Fruit fly (Drosophila melanogaster) whole organism, embryonic: ENCODE measurements around the gene Cnep1r2.

Experiments
- Adf1 ChIP-seq: fragments of 200-800 bp; sonication (Bioruptor generic); IDR thresholded peaks from 2 replicates; pipeline ENCODE4 v1.3.6; 2022; ENCODE audit warnings: missing biosample characterization, missing genetic modification characterization
- CG10366 ChIP-seq: fragments of 200-800 bp; sonication (Bioruptor generic); IDR thresholded peaks from 2 replicates; pipeline ENCODE4 v1.3.6; 2022; ENCODE audit warnings: missing biosample characterization, missing genetic modification characterization
- CG10565 ChIP-seq: fragments of 200-800 bp; sonication (Bioruptor generic); optimal IDR thresholded peaks from 3 replicates; lab custom pipeline; 2016; ENCODE audit warnings: missing biosample characterization, mild to moderate bottlenecking, missing genetic modification characterization
- CG1233 ChIP-seq: fragments of 200-800 bp; sonication (Bioruptor generic); optimal IDR thresholded peaks from 4 replicates; lab custom pipeline; 2018; ENCODE audit warnings: missing biosample characterization, mild to moderate bottlenecking, missing genetic modification characterization
- CG12942 ChIP-seq: fragments of 200-800 bp; sonication (Bioruptor generic); optimal IDR thresholded peaks from 3 replicates; lab custom pipeline; 2016; ENCODE audit warnings: missing biosample characterization, missing genetic modification characterization
- CG13296 ChIP-seq: fragments of 200-800 bp; sonication (Bioruptor generic); optimal IDR thresholded peaks from 3 replicates; lab custom pipeline; 2018; ENCODE audit warnings: missing biosample characterization, mild to moderate bottlenecking, missing genetic modification characterization
- CG14667 ChIP-seq: fragments of 200-800 bp; sonication (Bioruptor generic); IDR thresholded peaks from 2 replicates; pipeline ENCODE4 v1.3.6; 2022; ENCODE audit warnings: missing biosample characterization, missing genetic modification characterization
- CG15269 ChIP-seq: fragments of 200-800 bp; sonication (Bioruptor generic); optimal IDR thresholded peaks from 2 replicates; lab custom pipeline; 2018; ENCODE audit warnings: missing biosample characterization, mild to moderate bottlenecking, missing genetic modification characterization, moderate library complexity
- CG16815 ChIP-seq: fragments of 200-800 bp; sonication (Bioruptor generic); optimal IDR thresholded peaks from 3 replicates; lab custom pipeline; 2017; ENCODE audit warnings: missing biosample characterization, mild to moderate bottlenecking, missing genetic modification characterization
- CG17186 ChIP-seq: fragments of 200-800 bp; sonication (Bioruptor generic); optimal IDR thresholded peaks from 3 replicates; lab custom pipeline; 2017; ENCODE audit warnings: missing biosample characterization, missing genetic modification reagents, missing genetic modification characterization
- CG17361 ChIP-seq: fragments of 200-800 bp; sonication (Bioruptor generic); IDR thresholded peaks from 3 replicates; pipeline ENCODE4 v1.3.6; 2022; ENCODE audit warnings: missing biosample characterization, missing genetic modification characterization
- CG17802 ChIP-seq: fragments of 200-800 bp; sonication (Bioruptor generic); optimal IDR thresholded peaks from 2 replicates; lab custom pipeline; 2018; ENCODE audit warnings: missing biosample characterization, mild to moderate bottlenecking, missing genetic modification characterization, moderate library complexity
- CG17829 ChIP-seq: fragments of 200-800 bp; optimal IDR thresholded peaks from 2 replicates; lab custom pipeline; 2019; ENCODE audit warnings: missing biosample characterization, mild to moderate bottlenecking, missing genetic modification characterization, moderate library complexity
- CG1832 ChIP-seq: fragments of 200-800 bp; sonication (Bioruptor generic); optimal IDR thresholded peaks from 2 replicates; lab custom pipeline; 2017; ENCODE audit warnings: missing biosample characterization, mild to moderate bottlenecking, missing genetic modification characterization, inconsistent platforms
- CG31388 ChIP-seq: fragments of 200-800 bp; sonication (Bioruptor generic); optimal IDR thresholded peaks from 2 replicates; lab custom pipeline; 2016; ENCODE audit warnings: missing biosample characterization, missing genetic modification characterization
- CG3726 ChIP-seq: fragments of 200-800 bp; sonication (Bioruptor generic); IDR thresholded peaks from 3 replicates; pipeline ENCODE4, ENCODE4 v1.3.6; 2022; ENCODE audit warnings: missing biosample characterization, missing genetic modification characterization
- CG3995 ChIP-seq: fragments of 200-800 bp; sonication (Bioruptor generic); optimal IDR thresholded peaks from 3 replicates; lab custom pipeline; 2016; ENCODE audit warnings: missing biosample characterization, missing genetic modification characterization
- CG4360 ChIP-seq: fragments of 200-800 bp; sonication (Bioruptor generic); IDR thresholded peaks from 2 replicates; pipeline ENCODE4 v1.3.6; 2022; ENCODE audit warnings: missing biosample characterization, missing genetic modification characterization
- CG4404 ChIP-seq: fragments of 200-800 bp; sonication (Bioruptor generic); IDR thresholded peaks from 2 replicates; pipeline ENCODE4 v1.3.6; 2022; ENCODE audit warnings: missing biosample characterization, missing genetic modification characterization
- CG6683 ChIP-seq: fragments of 200-800 bp; sonication (Bioruptor generic); optimal IDR thresholded peaks from 2 replicates; lab custom pipeline; 2017; ENCODE audit warnings: missing biosample characterization, mild to moderate bottlenecking, missing genetic modification characterization, missing genetic modification reagents
- CG6791 ChIP-seq: fragments of 200-800 bp; sonication (Bioruptor generic); IDR thresholded peaks from 3 replicates; pipeline ENCODE4 v1.3.6; 2022; ENCODE audit warnings: missing biosample characterization, missing genetic modification characterization; ENCODE audit not compliant: partially characterized antibody
- CG7556 ChIP-seq: fragments of 200-800 bp; sonication (Bioruptor generic); optimal IDR thresholded peaks from 2 replicates; lab custom pipeline; 2017; ENCODE audit warnings: missing biosample characterization, mild to moderate bottlenecking, missing genetic modification characterization
- CG8388 ChIP-seq: fragments of 200-800 bp; sonication (Bioruptor generic); optimal IDR thresholded peaks from 2 replicates; lab custom pipeline; 2019; ENCODE audit warnings: missing biosample characterization, mild to moderate bottlenecking, missing genetic modification characterization, moderate library complexity
- CTCF ChIP-seq: fragments of 200-800 bp; sonication (Bioruptor generic); optimal IDR thresholded peaks from 2 replicates; lab custom pipeline; 2017; ENCODE audit warnings: missing biosample characterization, mild to moderate bottlenecking, missing genetic modification characterization, moderate library complexity
- Elba2 ChIP-seq: fragments of 200-800 bp; sonication (Bioruptor generic); optimal IDR thresholded peaks from 3 replicates; lab custom pipeline; 2016; ENCODE audit warnings: missing biosample characterization, missing genetic modification characterization
- HLH4C ChIP-seq: fragments of 200-800 bp; sonication (Bioruptor generic); IDR thresholded peaks from 3 replicates; pipeline ENCODE4 v1.3.6; 2022; ENCODE audit warnings: missing biosample characterization, missing genetic modification characterization; ENCODE audit not compliant: partially characterized antibody
- Jarid2 ChIP-seq: fragments of 200-800 bp; sonication (Bioruptor generic); optimal IDR thresholded peaks from 3 replicates; lab custom pipeline; 2017; ENCODE audit warnings: mild to moderate bottlenecking, missing biosample characterization, missing genetic modification reagents, missing genetic modification characterization
- NfI ChIP-seq: fragments of 200-800 bp; sonication (Bioruptor generic); optimal IDR thresholded peaks from 3 replicates; lab custom pipeline; 2018; ENCODE audit warnings: missing biosample characterization, mild to moderate bottlenecking, missing genetic modification characterization, moderate library complexity
- Opbp ChIP-seq: fragments of 200-800 bp; sonication (Bioruptor generic); IDR thresholded peaks from 3 replicates; pipeline ENCODE4 v1.3.6; 2022; ENCODE audit warnings: missing biosample characterization, missing genetic modification characterization; ENCODE audit not compliant: partially characterized antibody
- Rx ChIP-seq: fragments of 200-800 bp; sonication (Bioruptor generic); IDR thresholded peaks from 2 replicates; pipeline ENCODE4 v1.3.6; 2022; ENCODE audit warnings: missing biosample characterization, missing genetic modification characterization
- Sin3A ChIP-seq: fragments of >200 bp; optimal IDR thresholded peaks from 2 replicates; lab custom pipeline; 2018
- Spps ChIP-seq: fragments of 200-800 bp; sonication (Bioruptor generic); optimal IDR thresholded peaks from 2 replicates; lab custom pipeline; 2018; ENCODE audit warnings: missing biosample characterization, mild to moderate bottlenecking, missing genetic modification characterization
- Sry-δ ChIP-seq: fragments of 200-800 bp; sonication (Bioruptor generic); optimal IDR thresholded peaks from 2 replicates; lab custom pipeline; 2016; ENCODE audit warnings: missing biosample characterization, missing genetic modification characterization
- ac ChIP-seq: fragments of 200-800 bp; sonication (Bioruptor generic); optimal IDR thresholded peaks from 3 replicates; lab custom pipeline; 2017; ENCODE audit warnings: missing biosample characterization, mild to moderate bottlenecking, missing genetic modification characterization
- az2 ChIP-seq: fragments of 200-800 bp; sonication (Bioruptor generic); optimal IDR thresholded peaks from 3 replicates; lab custom pipeline; 2016; ENCODE audit warnings: missing biosample characterization, missing genetic modification characterization
- bcd ChIP-seq: fragments of 200-800 bp; sonication (Bioruptor generic); optimal IDR thresholded peaks from 2 replicates; lab custom pipeline; 2017; ENCODE audit warnings: missing biosample characterization, mild to moderate bottlenecking, missing genetic modification characterization
- cad ChIP-seq: fragments of >200 bp; optimal IDR thresholded peaks from 2 replicates; lab custom pipeline; 2017; ENCODE audit warnings: missing biosample characterization, missing genetic modification characterization
- crc ChIP-seq: fragments of 200-800 bp; sonication (Bioruptor generic); optimal IDR thresholded peaks from 2 replicates; lab custom pipeline; 2016; ENCODE audit warnings: missing biosample characterization, missing genetic modification characterization
- danr ChIP-seq: fragments of 200-800 bp; sonication (Bioruptor generic); IDR thresholded peaks from 2 replicates; pipeline ENCODE4 v1.3.6; 2022; ENCODE audit warnings: missing biosample characterization, missing genetic modification characterization
- eve ChIP-seq, 2 experiments: fragments of >200 bp; optimal IDR thresholded peaks; 2 replicates each; lab custom pipeline; 2017; ENCODE audit warnings: missing biosample characterization in 2 of 2, missing genetic modification characterization in 2 of 2
- fd64A ChIP-seq: fragments of 200-800 bp; sonication (Bioruptor generic); optimal IDR thresholded peaks from 3 replicates; lab custom pipeline; 2018; ENCODE audit warnings: missing biosample characterization, mild to moderate bottlenecking, missing genetic modification characterization
- jumu ChIP-seq: fragments of 200-800 bp; sonication (Bioruptor generic); optimal IDR thresholded peaks from 3 replicates; lab custom pipeline; 2016; ENCODE audit warnings: missing biosample characterization, missing genetic modification characterization
- nom ChIP-seq: fragments of 200-800 bp; sonication (Bioruptor generic); optimal IDR thresholded peaks from 2 replicates; lab custom pipeline; 2017; ENCODE audit warnings: missing biosample characterization, missing genetic modification characterization, mild to moderate bottlenecking, moderate library complexity, missing genetic modification reagents
- odd ChIP-seq: fragments of 200-800 bp; sonication (Bioruptor generic); optimal IDR thresholded peaks from 2 replicates; lab custom pipeline; 2017; ENCODE audit warnings: missing biosample characterization, mild to moderate bottlenecking, missing genetic modification characterization
- pho ChIP-seq: fragments of 200-800 bp; sonication (Bioruptor generic); optimal IDR thresholded peaks from 2 replicates; lab custom pipeline; 2016; ENCODE audit warnings: missing biosample characterization, missing genetic modification characterization
- sens ChIP-seq: fragments of 200-800 bp; sonication (Bioruptor generic); peaks from one replicate; lab custom pipeline; 2016; ENCODE audit warnings: missing biosample characterization, missing genetic modification characterization
- sob ChIP-seq: fragments of 200-800 bp; sonication (Bioruptor generic); IDR thresholded peaks from 2 replicates; pipeline ENCODE4 v1.3.6; 2022; ENCODE audit warnings: missing biosample characterization, missing genetic modification characterization
- tgo ChIP-seq: fragments of 200-800 bp; sonication (Bioruptor generic); IDR thresholded peaks from 3 replicates; pipeline ENCODE4 v1.3.6; 2022; ENCODE audit warnings: missing biosample characterization, missing genetic modification characterization
- tin ChIP-seq: fragments of 200-800 bp; sonication (Bioruptor generic); optimal IDR thresholded peaks from 3 replicates; lab custom pipeline; 2016; ENCODE audit warnings: missing biosample characterization, missing genetic modification characterization
- tll ChIP-seq, 2 experiments: fragments of 200-800 bp in 1 of 2; fragments of >200 bp in 1 of 2; sonication (Bioruptor generic) in 1 of 2; optimal IDR thresholded peaks; 2 replicates each; lab custom pipeline; 2017 to 2019; ENCODE audit warnings: missing biosample characterization in 2 of 2, missing genetic modification characterization in 2 of 2, mild to moderate bottlenecking in 1 of 2, moderate library complexity in 1 of 2

Cnep1r2 gene

dm6 chr3L:10665433-10666150 lies 27.6 kb downstream of the Cnep1r2 start (continued):
- TF ChIP-seq CG17829 (tag; lab: Kevin White, UChicago) (peak; percentile 99), tgo (GFP tag; lab: Robert Waterston, UW) (peak; percentile 93), sob (GFP tag; lab: Robert Waterston, UW) (peak; percentile 85; the same call in 1 of the 2 replicates), crc (GFP tag; lab: Kevin White, UChicago) (peak; percentile 65), Rx (GFP tag; lab: Robert Waterston, UW) (peak; percentile 59), CG3995 (GFP tag; lab: Kevin White, UChicago) (peak; percentile 75), Elba2 (peak; percentile 66), CG16815 (GFP tag; lab: Kevin White, UChicago) (peak; percentile 97), CG7556 (GFP tag; lab: Kevin White, UChicago) (peak; percentile 99), fd64A (GFP tag; lab: Kevin White, UChicago) (peak; percentile 84), CG17361 (GFP tag; lab: Robert Waterston, UW) (peak; percentile 99), CG10366 (GFP tag; lab: Robert Waterston, UW) (peak; percentile 89; the same call in 1 of the 2 replicates), az2 (GFP tag; lab: Kevin White, UChicago) (peak; percentile 97), CG15269 (tag; lab: Kevin White, UChicago) (peak; percentile 98), Opbp (GFP tag; lab: Robert Waterston, UW) (no peak), odd (peak; percentile 99), CG17802 (tag; lab: Kevin White, UChicago) (peak; percentile 76), CG4360 (GFP tag; lab: Robert Waterston, UW) (peak; percentile 70), sens (GFP tag; lab: Kevin White, UChicago) (peak; percentile 98), tin (GFP tag; lab: Kevin White, UChicago) (peak; percentile 96), Jarid2 (GFP tag; lab: Kevin White, UChicago) (peak; percentile 90), CG14667 (GFP tag; lab: Robert Waterston, UW) (peak; percentile 86), CG8388 (GFP tag; lab: Kevin White, UChicago) (peak; percentile 98), jumu (GFP tag; lab: Kevin White, UChicago) (peak; percentile 91), CG17186 (GFP tag; lab: Kevin White, UChicago) (peak; percentile 89), CTCF (GFP tag; lab: Kevin White, UChicago) (peak; percentile 71), CG12942 (GFP tag; lab: Kevin White, UChicago) (peak; percentile 89), CG1832 (GFP tag; lab: Kevin White, UChicago) (no peak), Adf1 (GFP tag; lab: Robert Waterston, UW) (peak; percentile 85), Sin3A (lab: Kevin White, UChicago) (no peak), NfI (GFP tag; lab: Kevin White, UChicago) (peak; percentile 97), eve (GFP tag; optimal IDR thresholded peaks at IDR 0.05; lab: Kevin White, UChicago) (peak; percentile 79 to 100), CG6683 (GFP tag; lab: Kevin White, UChicago) (peak; percentile 94), CG13296 (GFP tag; lab: Kevin White, UChicago) (peak; percentile 98), tll (GFP tag; optimal IDR thresholded peaks at IDR 0.05; lab: Kevin White, UChicago) (peak in 1 of 2 experiments; percentile 91), CG1233 (GFP tag; lab: Kevin White, UChicago) (peak; percentile 98), HLH4C (GFP tag; lab: Robert Waterston, UW) (no peak), CG31388 (GFP tag; lab: Kevin White, UChicago) (peak; percentile 68), pho (GFP tag; lab: Kevin White, UChicago) (peak; percentile 83), nom (GFP tag; lab: Kevin White, UChicago) (peak; percentile 96), CG3726 (GFP tag; lab: Robert Waterston, UW) (peak; percentile 83; the same call in 1 of the 3 replicates), ac (GFP tag; lab: Kevin White, UChicago) (peak; percentile 97), danr (GFP tag; lab: Robert Waterston, UW) (peak; percentile 90), cad (GFP tag; lab: Kevin White, UChicago) (no peak), CG6791 (no peak), CG10565 (GFP tag; lab: Kevin White, UChicago) (peak; percentile 66), CG4404 (GFP tag; lab: Robert Waterston, UW) (peak; percentile 90), Spps (peak; percentile 97), bcd (peak; percentile 97), Sry-δ (peak; percentile 25)
